Worm (Caenorhabditis elegans) whole organism, late embryonic: ENCODE measurements around the gene rgs-2.

Source experiments
- C38D4.7 ChIP-seq: fragments of 200-800 bp; sonication (Bioruptor generic); optimal IDR thresholded peaks from 2 replicates; lab custom pipeline; 2018; ENCODE audit warnings: mild to moderate bottlenecking, missing genetic modification characterization, moderate library complexity, missing compliant biosample characterization
- F13H6.1 ChIP-seq: sonication (generic microtip); optimal IDR thresholded peaks from 2 replicates; lab custom pipeline; 2016; ENCODE audit warnings: missing genetic modification characterization, missing compliant biosample characterization
- K02D7.2 ChIP-seq: sonication (generic microtip); optimal IDR thresholded peaks from 2 replicates; lab custom pipeline; 2017; ENCODE audit warnings: mild to moderate bottlenecking, missing genetic modification characterization, missing compliant biosample characterization
- T23F11.4 ChIP-seq: fragments of 200-800 bp; sonication (Bioruptor generic); optimal IDR thresholded peaks from 2 replicates; lab custom pipeline; 2018; ENCODE audit warnings: mild to moderate bottlenecking, missing genetic modification characterization, missing compliant biosample characterization
- ahr-1 ChIP-seq: sonication (generic microtip); optimal IDR thresholded peaks from 2 replicates; lab custom pipeline; 2016; ENCODE audit warnings: missing genetic modification characterization, missing compliant biosample characterization
- ama-1 ChIP-seq: fragments of 150-350 bp; optimal IDR thresholded peaks from 2 replicates; lab custom pipeline; 2014
- ceh-14 ChIP-seq: sonication (generic microtip); optimal IDR thresholded peaks from 2 replicates; lab custom pipeline; 2016; ENCODE audit warnings: missing genotype, missing genetic modification characterization, missing compliant biosample characterization
- ceh-18 ChIP-seq: sonication (generic microtip); optimal IDR thresholded peaks from 2 replicates; lab custom pipeline; 2016; ENCODE audit warnings: missing genetic modification characterization, missing compliant biosample characterization
- ceh-19 ChIP-seq: fragments of 200-800 bp; sonication (Bioruptor generic); optimal IDR thresholded peaks from 2 replicates; lab custom pipeline; 2018; ENCODE audit warnings: mild to moderate bottlenecking, missing genetic modification characterization, missing compliant biosample characterization
- ceh-2 ChIP-seq: sonication (generic microtip); optimal IDR thresholded peaks from 2 replicates; lab custom pipeline; 2016; ENCODE audit warnings: missing genotype, missing genetic modification characterization, missing compliant biosample characterization
- ceh-24 ChIP-seq: sonication (generic microtip); optimal IDR thresholded peaks from 2 replicates; lab custom pipeline; 2016; ENCODE audit warnings: mild to moderate bottlenecking, missing genetic modification characterization, missing compliant biosample characterization
- ceh-30 ChIP-seq: fragments of 150-350 bp; optimal IDR thresholded peaks from 2 replicates; lab custom pipeline; 2014; ENCODE audit warnings: missing biosample characterization, missing genetic modification characterization
- ceh-45 ChIP-seq: fragments of 200-800 bp; sonication (Bioruptor generic); IDR thresholded peaks from 2 replicates; pipeline ENCODE4 v1.3.6; 2022; ENCODE audit warnings: missing genetic modification reagents, missing genetic modification characterization, missing compliant biosample characterization
- che-1 ChIP-seq: sonication (generic microtip); optimal IDR thresholded peaks from 2 replicates; lab custom pipeline; 2016; ENCODE audit warnings: mild to moderate bottlenecking, missing genetic modification characterization, missing compliant biosample characterization
- elt-4 ChIP-seq: sonication (generic microtip); optimal IDR thresholded peaks from 2 replicates; lab custom pipeline; 2016; ENCODE audit warnings: missing genetic modification characterization, missing compliant biosample characterization
- eyg-1 ChIP-seq: sonication (generic microtip); optimal IDR thresholded peaks from 2 replicates; lab custom pipeline; 2016; ENCODE audit warnings: missing genotype, missing genetic modification characterization, missing compliant biosample characterization
- fkh-10 ChIP-seq: fragments of 150-350 bp; optimal IDR thresholded peaks from 2 replicates; lab custom pipeline; 2014; ENCODE audit warnings: missing biosample characterization, missing genetic modification reagents, missing genetic modification characterization
- fkh-6 ChIP-seq: sonication (generic microtip); optimal IDR thresholded peaks from 2 replicates; lab custom pipeline; 2016; ENCODE audit warnings: missing genetic modification characterization, missing compliant biosample characterization
- gmeb-2 ChIP-seq: sonication (generic microtip); optimal IDR thresholded peaks from 2 replicates; lab custom pipeline; 2016; ENCODE audit warnings: missing genetic modification characterization, inconsistent platforms, missing compliant biosample characterization
- hlh-6 ChIP-seq: sonication (generic microtip); optimal IDR thresholded peaks from 2 replicates; lab custom pipeline; 2016; ENCODE audit warnings: missing genotype, missing genetic modification characterization, missing compliant biosample characterization
- lim-6 ChIP-seq: sonication (generic microtip); optimal IDR thresholded peaks from 2 replicates; lab custom pipeline; 2016; ENCODE audit warnings: missing genetic modification characterization, missing compliant biosample characterization
- lin-11 ChIP-seq: fragments of 200-800 bp; sonication (Bioruptor generic); optimal IDR thresholded peaks from 2 replicates; lab custom pipeline; 2018; ENCODE audit warnings: mild to moderate bottlenecking, missing genetic modification characterization, missing compliant biosample characterization
- nfya-1 ChIP-seq: sonication (generic microtip); optimal IDR thresholded peaks from 2 replicates; lab custom pipeline; 2017; ENCODE audit warnings: missing genetic modification characterization, mild to moderate bottlenecking, missing compliant biosample characterization, antibody characterized with exemption, moderate library complexity
- nhr-232 ChIP-seq: sonication (generic microtip); optimal IDR thresholded peaks from 2 replicates; lab custom pipeline; 2016; ENCODE audit warnings: missing genetic modification characterization, missing compliant biosample characterization
- pag-3 ChIP-seq: sonication (generic microtip); optimal IDR thresholded peaks from 2 replicates; lab custom pipeline; 2016; ENCODE audit warnings: missing compliant biosample characterization, missing genetic modification characterization, borderline replicate concordance
- pat-9 ChIP-seq: fragments of 200-800 bp; sonication (Bioruptor generic); optimal IDR thresholded peaks from 2 replicates; lab custom pipeline; 2018; ENCODE audit warnings: mild to moderate bottlenecking, missing genetic modification characterization, moderate library complexity, missing compliant biosample characterization
- pha-2 ChIP-seq: sonication (generic microtip); optimal IDR thresholded peaks from 2 replicates; lab custom pipeline; 2017; ENCODE audit warnings: mild to moderate bottlenecking, missing genetic modification characterization, missing compliant biosample characterization
- pqm-1 ChIP-seq: sonication (generic microtip); optimal IDR thresholded peaks from 2 replicates; lab custom pipeline; 2016; ENCODE audit warnings: missing genetic modification characterization, missing compliant biosample characterization
- pros-1 ChIP-seq: fragments of 150-350 bp; optimal IDR thresholded peaks from 2 replicates; lab custom pipeline; 2014; ENCODE audit warnings: missing biosample characterization, missing genetic modification reagents, missing genetic modification characterization
- ref-2 ChIP-seq: sonication (generic microtip); optimal IDR thresholded peaks from 2 replicates; lab custom pipeline; 2016; ENCODE audit warnings: missing genetic modification characterization, missing compliant biosample characterization
- sox-4 ChIP-seq: sonication (generic microtip); optimal IDR thresholded peaks from 2 replicates; lab custom pipeline; 2017; ENCODE audit warnings: mild to moderate bottlenecking, missing genetic modification characterization, inconsistent platforms, missing compliant biosample characterization
- syd-9 ChIP-seq: sonication (generic microtip); optimal IDR thresholded peaks from 2 replicates; lab custom pipeline; 2016; ENCODE audit warnings: mild to moderate bottlenecking, missing genetic modification characterization, moderate library complexity, missing compliant biosample characterization
- tbx-2 ChIP-seq: sonication (generic microtip); optimal IDR thresholded peaks from 2 replicates; lab custom pipeline; 2016; ENCODE audit warnings: missing genetic modification characterization, missing compliant biosample characterization
- ttx-3 ChIP-seq: sonication (generic microtip); optimal IDR thresholded peaks from 2 replicates; lab custom pipeline; 2016; ENCODE audit warnings: missing genetic modification reagents, missing genetic modification characterization, missing compliant biosample characterization
- unc-3 ChIP-seq, 2 experiments: fragments of 200-800 bp in 1 of 2; sonication (Bioruptor generic) in 1 of 2; sonication (generic microtip) in 1 of 2; conservative IDR thresholded peaks in 1 of 2; optimal IDR thresholded peaks in 1 of 2; 2 replicates each; pipeline versions ENCODE4 v1.3.6 to Lab custom; 2016 to 2022; ENCODE audit warnings: missing compliant biosample characterization in 2 of 2, missing genetic modification characterization in 2 of 2, missing genetic modification reagents in 1 of 2
- unc-42 ChIP-seq: sonication (generic microtip); optimal IDR thresholded peaks from 2 replicates; lab custom pipeline; 2016; ENCODE audit warnings: missing genotype, missing genetic modification characterization, missing compliant biosample characterization
- unc-86 ChIP-seq: sonication (generic microtip); optimal IDR thresholded peaks from 2 replicates; lab custom pipeline; 2016; ENCODE audit warnings: missing genetic modification characterization, missing compliant biosample characterization
- ztf-16 ChIP-seq: sonication (generic microtip); optimal IDR thresholded peaks from 2 replicates; lab custom pipeline; 2017; ENCODE audit warnings: missing genetic modification characterization, missing compliant biosample characterization

rgs-2 gene

ce11 chrX:12691740-12692383, 20.6 kb upstream of the rgs-2 start (continued):
- TF ChIP-seq sox-4 (tag; lab: Kevin White, UChicago) (peak; percentile 55), lin-11 (tag; lab: Kevin White, UChicago) (no peak), nfya-1 (tag; lab: Kevin White, UChicago) (peak; percentile 56), ceh-14 (tag; lab: Kevin White, UChicago) (peak; percentile 30), eyg-1 (tag; lab: Kevin White, UChicago) (no peak), pag-3 (tag; lab: Kevin White, UChicago) (peak; percentile 7), K02D7.2 (no peak)

ce11 chrX:12693150-12693589, 19.3 kb upstream of the rgs-2 start:
- TF ChIP-seq ttx-3 (tag; lab: Kevin White, UChicago): peak; percentile 50
- TF ChIP-seq nfya-1 (tag; lab: Kevin White, UChicago): peak; percentile 52
- TF ChIP-seq pat-9 (tag; lab: Kevin White, UChicago): no peak
- no peak for TF ChIP-seq ztf-16 (tag; lab: Kevin White, UChicago)
- TF ChIP-seq ceh-24: peak; percentile 13
- no peak for TF ChIP-seq fkh-10
- no peak for TF ChIP-seq ceh-18 (tag; lab: Kevin White, UChicago)
- TF ChIP-seq pqm-1 (tag; lab: Kevin White, UChicago): no peak
- peak; percentile 36 for TF ChIP-seq pha-2 (tag; lab: Kevin White, UChicago)
- no peak for TF ChIP-seq ceh-14 (tag; lab: Kevin White, UChicago)
- no peak for TF ChIP-seq T23F11.4 (GFP tag; lab: Kevin White, UChicago)
- peak; percentile 61 for TF ChIP-seq unc-3 (GFP tag; conservative IDR thresholded peaks at IDR 0.05; lab: Robert Waterston, UW)
- no peak for TF ChIP-seq unc-3 (tag; optimal IDR thresholded peaks at IDR 0.05; lab: Kevin White, UChicago)
- TF ChIP-seq elt-4: no peak
- peak; percentile 31 for TF ChIP-seq unc-42 (tag; lab: Kevin White, UChicago)
- peak; percentile 30 for TF ChIP-seq che-1
- peak; percentile 32 for TF ChIP-seq C38D4.7 (GFP tag; lab: Kevin White, UChicago)
- TF ChIP-seq lim-6 (tag; lab: Kevin White, UChicago): no peak
- peak; percentile 28 for TF ChIP-seq K02D7.2
- no peak for TF ChIP-seq ahr-1 (tag; lab: Kevin White, UChicago)
- no peak for TF ChIP-seq ceh-30 (tag; lab: Kevin White, UChicago)
- peak; percentile 62 for TF ChIP-seq unc-86
- TF ChIP-seq ceh-2 (tag; lab: Kevin White, UChicago): no peak
- no peak for TF ChIP-seq ref-2 (tag; lab: Kevin White, UChicago)
- no peak for TF ChIP-seq pros-1 (tag; lab: Kevin White, UChicago)
- TF ChIP-seq tbx-2 (tag; lab: Kevin White, UChicago): peak; percentile 33
- peak; percentile 97 for TF ChIP-seq ama-1 (lab: Kevin White, UChicago)
- peak; percentile 7 for TF ChIP-seq F13H6.1 (tag; lab: Kevin White, UChicago)
- no peak for TF ChIP-seq nhr-232 (tag; lab: Kevin White, UChicago)
- TF ChIP-seq syd-9 (tag; lab: Kevin White, UChicago): peak; percentile 64
- TF ChIP-seq ceh-19: peak; percentile 61
- 0 out of 2 replicates have a peak, but pooled peaks have one; percentile 14 for TF ChIP-seq ceh-45

ce11 chrX:12700456-12700855, 12.0 kb upstream of the rgs-2 start, which contains the start of gene nhr-26:
Gene nhr-26 (minus strand): TSS chrX:12700465.
- no peak for TF ChIP-seq ama-1 (lab: Kevin White, UChicago)
- TF ChIP-seq hlh-6 (tag; lab: Kevin White, UChicago): no peak
- TF ChIP-seq fkh-6 (tag; lab: Kevin White, UChicago): no peak
- TF ChIP-seq pha-2 (tag; lab: Kevin White, UChicago): no peak
- no peak for TF ChIP-seq F13H6.1 (tag; lab: Kevin White, UChicago)
- TF ChIP-seq gmeb-2 (tag; lab: Kevin White, UChicago): no peak
- no peak for TF ChIP-seq ahr-1 (tag; lab: Kevin White, UChicago)
